Worm (Caenorhabditis elegans) whole organism, late embryonic: ENCODE data around the gene grsp-2.

ENCODE experiments used
- ama-1 ChIP-seq: fragments of 150-350 bp; optimal IDR thresholded peaks from 2 replicates; lab custom pipeline; 2014
- elt-2 ChIP-seq: sonication (generic microtip); optimal IDR thresholded peaks from 2 replicates; lab custom pipeline; 2016; ENCODE audit warnings: missing genetic modification reagents, missing genetic modification characterization, missing compliant biosample characterization
- madf-2 ChIP-seq: sonication (generic microtip); optimal IDR thresholded peaks from 2 replicates; lab custom pipeline; 2017; ENCODE audit warnings: missing genetic modification characterization, missing compliant biosample characterization
- pag-3 ChIP-seq: sonication (generic microtip); optimal IDR thresholded peaks from 2 replicates; lab custom pipeline; 2016; ENCODE audit warnings: missing compliant biosample characterization, missing genetic modification characterization, borderline replicate concordance
- syd-9 ChIP-seq: sonication (generic microtip); optimal IDR thresholded peaks from 2 replicates; lab custom pipeline; 2016; ENCODE audit warnings: mild to moderate bottlenecking, missing genetic modification characterization, moderate library complexity, missing compliant biosample characterization

ce11 chrIV:8769539-8769938 is 46.6 kb upstream of the grsp-2 start, which contains the start of gene F20C5.5:
- TF ChIP-seq madf-2 (no peak), syd-9 (tag; lab: Kevin White, UChicago) (no peak), elt-2 (tag; lab: Kevin White, UChicago) (no peak), ama-1 (lab: Kevin White, UChicago) (no peak), pag-3 (no peak)
